Worm (Caenorhabditis elegans) whole organism, mixed stage, embryonic: ENCODE data around the gene C25G6.3.
A peak's percentile ranks its signal among the peaks of the same experiment; 100 is the strongest.

Experiments used
- M03D4.4 ChIP-seq: sonication (generic microtip); optimal IDR thresholded peaks from 2 replicates; lab custom pipeline; 2017; ENCODE audit warnings: mild to moderate bottlenecking, missing genetic modification characterization, missing compliant biosample characterization
- bed-3 ChIP-seq: fragments of 200-800 bp; sonication (Bioruptor generic); optimal IDR thresholded peaks from 3 replicates; lab custom pipeline; 2018; ENCODE audit warnings: mild to moderate bottlenecking, missing genetic modification characterization, moderate library complexity, missing compliant biosample characterization
- blmp-1 ChIP-seq: fragments of 150-350 bp; optimal IDR thresholded peaks from 2 replicates; lab custom pipeline; 2014; ENCODE audit warnings: missing biosample characterization, missing genetic modification characterization
- ceh-43 ChIP-seq: fragments of 200-800 bp; sonication (Bioruptor generic); optimal IDR thresholded peaks from 2 replicates; lab custom pipeline; 2018; ENCODE audit warnings: mild to moderate bottlenecking, missing genetic modification characterization, moderate library complexity, missing compliant biosample characterization
- cnd-1 ChIP-seq: fragments of 200-800 bp; sonication (Bioruptor generic); optimal IDR thresholded peaks from 2 replicates; lab custom pipeline; 2018; ENCODE audit warnings: mild to moderate bottlenecking, missing genetic modification characterization, missing compliant biosample characterization
- drap-1 ChIP-seq: fragments of 200-800 bp; sonication (Bioruptor generic); optimal IDR thresholded peaks from 3 replicates; lab custom pipeline; 2018; ENCODE audit warnings: mild to moderate bottlenecking, missing genetic modification characterization, missing compliant biosample characterization
- elt-1 ChIP-seq: sonication (generic microtip); optimal IDR thresholded peaks from 2 replicates; lab custom pipeline; 2017; ENCODE audit warnings: missing genetic modification characterization, mild to moderate bottlenecking, missing compliant biosample characterization, antibody characterized with exemption, moderate library complexity, borderline replicate concordance; ENCODE audit not compliant: insufficient read depth
- elt-3 ChIP-seq: fragments of 150-350 bp; optimal IDR thresholded peaks from 2 replicates; lab custom pipeline; 2014; ENCODE audit warnings: missing biosample characterization, missing genetic modification characterization
- flh-1 ChIP-seq: fragments of 200-800 bp; sonication (Bioruptor generic); optimal IDR thresholded peaks from 2 replicates; lab custom pipeline; 2018; ENCODE audit warnings: mild to moderate bottlenecking, missing genetic modification characterization, moderate library complexity, missing compliant biosample characterization
- ham-2 ChIP-seq: fragments of 200-800 bp; sonication (Bioruptor generic); optimal IDR thresholded peaks from 2 replicates; lab custom pipeline; 2018; ENCODE audit warnings: mild to moderate bottlenecking, missing genetic modification characterization, missing compliant biosample characterization
- hlh-1 ChIP-seq: fragments of 150-350 bp; optimal IDR thresholded peaks from 2 replicates; lab custom pipeline; 2014; ENCODE audit warnings: missing biosample characterization, missing genetic modification reagents, missing genetic modification characterization
- lin-13 ChIP-seq: fragments of 150-350 bp; optimal IDR thresholded peaks from 2 replicates; lab custom pipeline; 2014; ENCODE audit warnings: missing biosample characterization, missing genetic modification characterization
- lin-32 ChIP-seq: fragments of 200-800 bp; sonication (Bioruptor generic); optimal IDR thresholded peaks from 2 replicates; lab custom pipeline; 2018; ENCODE audit warnings: mild to moderate bottlenecking, missing genetic modification characterization, missing compliant biosample characterization
- lsy-2 ChIP-seq: fragments of 150-350 bp; optimal IDR thresholded peaks from 2 replicates; lab custom pipeline; 2014; ENCODE audit warnings: missing biosample characterization, missing genetic modification characterization
- mab-5 ChIP-seq: fragments of 150-350 bp; optimal IDR thresholded peaks from 2 replicates; lab custom pipeline; 2014; ENCODE audit warnings: missing biosample characterization, missing genetic modification characterization
- mep-1 ChIP-seq: fragments of 150-350 bp; optimal IDR thresholded peaks from 2 replicates; lab custom pipeline; 2017; ENCODE audit warnings: missing biosample characterization, missing genetic modification reagents, missing genetic modification characterization, inconsistent platforms
- mls-2 ChIP-seq: sonication (generic microtip); optimal IDR thresholded peaks from 2 replicates; lab custom pipeline; 2016; ENCODE audit warnings: mild to moderate bottlenecking, missing genetic modification characterization, moderate library complexity, missing compliant biosample characterization
- nhr-12 ChIP-seq: fragments of 150-350 bp; optimal IDR thresholded peaks from 2 replicates; lab custom pipeline; 2014; ENCODE audit warnings: missing biosample characterization, missing genetic modification characterization
- nhr-2 ChIP-seq: fragments of 150-350 bp; optimal IDR thresholded peaks from 2 replicates; lab custom pipeline; 2014; ENCODE audit warnings: missing biosample characterization, missing genetic modification characterization
- nhr-237 ChIP-seq: fragments of 150-350 bp; optimal IDR thresholded peaks from 2 replicates; lab custom pipeline; 2014; ENCODE audit warnings: missing biosample characterization, missing genetic modification characterization
- nhr-28 ChIP-seq: fragments of 150-350 bp; optimal IDR thresholded peaks from 2 replicates; lab custom pipeline; 2014; ENCODE audit warnings: missing biosample characterization, missing genetic modification characterization
- nhr-76 ChIP-seq: sonication (generic microtip); optimal IDR thresholded peaks from 2 replicates; lab custom pipeline; 2017; ENCODE audit warnings: missing biosample characterization, missing genetic modification characterization
- pha-4 ChIP-seq: fragments of 150-350 bp; optimal IDR thresholded peaks from 2 replicates; lab custom pipeline; 2018; ENCODE audit warnings: missing biosample characterization, missing genetic modification reagents, missing genetic modification characterization
- sem-2 ChIP-seq: fragments of 200-800 bp; sonication (Bioruptor generic); optimal IDR thresholded peaks from 2 replicates; lab custom pipeline; 2018; ENCODE audit warnings: mild to moderate bottlenecking, missing genetic modification characterization, missing compliant biosample characterization
- snpc-4 ChIP-seq: fragments of 150-350 bp; optimal IDR thresholded peaks from 2 replicates; lab custom pipeline; 2014; ENCODE audit warnings: missing biosample characterization, missing genetic modification characterization
- sptf-1 ChIP-seq: sonication (generic microtip); optimal IDR thresholded peaks from 2 replicates; lab custom pipeline; 2017; ENCODE audit warnings: mild to moderate bottlenecking, missing genetic modification characterization, moderate library complexity, missing compliant biosample characterization
- tbx-8 ChIP-seq: fragments of 200-800 bp; sonication (Bioruptor generic); optimal IDR thresholded peaks from 2 replicates; lab custom pipeline; 2018; ENCODE audit warnings: mild to moderate bottlenecking, missing genetic modification characterization, moderate library complexity, missing compliant biosample characterization
- unc-120 ChIP-seq: sonication (generic microtip); optimal IDR thresholded peaks from 2 replicates; lab custom pipeline; 2017; ENCODE audit warnings: missing genetic modification characterization, missing compliant biosample characterization; ENCODE audit not compliant: poor library complexity, severe bottlenecking
- unc-39 ChIP-seq: fragments of 150-350 bp; optimal IDR thresholded peaks from 2 replicates; lab custom pipeline; 2014; ENCODE audit warnings: missing biosample characterization, missing genetic modification characterization
- unc-62 ChIP-seq: fragments of 150-350 bp; optimal IDR thresholded peaks from 2 replicates; lab custom pipeline; 2014; ENCODE audit warnings: missing biosample characterization, missing genetic modification reagents, missing genetic modification characterization
- zip-8 ChIP-seq: fragments of 150-350 bp; optimal IDR thresholded peaks from 2 replicates; lab custom pipeline; 2014; ENCODE audit warnings: missing biosample characterization, missing genetic modification characterization
- ztf-11 ChIP-seq: fragments of 150-350 bp; optimal IDR thresholded peaks from 2 replicates; lab custom pipeline; 2014; ENCODE audit warnings: missing biosample characterization, missing genetic modification characterization

C25G6.3 gene

DNA sequence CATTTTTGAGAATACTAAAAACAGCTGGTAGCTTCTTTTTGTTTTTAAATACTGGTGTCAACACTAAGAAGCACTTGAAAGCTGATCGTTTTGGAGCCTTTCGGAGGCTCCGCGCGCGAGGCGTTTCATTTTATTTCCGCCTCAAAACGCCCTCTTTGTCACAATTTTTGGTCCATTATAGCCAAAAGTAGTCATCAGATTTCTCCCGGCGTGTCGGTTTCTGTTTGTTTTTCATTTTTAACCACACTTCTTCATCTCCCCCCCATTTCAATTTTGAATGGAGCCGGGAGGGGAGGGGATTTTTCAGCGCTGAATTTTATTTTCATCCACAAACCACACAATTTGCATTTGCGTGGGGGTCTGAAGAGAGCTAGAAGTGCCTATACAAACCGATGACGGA, 11.0 kb upstream of the C25G6.3 start, which contains the start of gene C25G6.4:
TSS of gene C25G6.4 (minus strand) at position 101 of the 400 bp plus-strand sequence.
- TF ChIP-seq nhr-12 (tag; lab: Kevin White, UChicago) (no peak), sptf-1 (tag; lab: Kevin White, UChicago) (no peak), pha-4 (no peak), ceh-43 (no peak), lin-32 (GFP tag; lab: Kevin White, UChicago) (no peak), M03D4.4 (tag; lab: Kevin White, UChicago) (no peak), bed-3 (GFP tag; lab: Kevin White, UChicago) (no peak), nhr-76 (tag; lab: Kevin White, UChicago) (no peak)

DNA sequence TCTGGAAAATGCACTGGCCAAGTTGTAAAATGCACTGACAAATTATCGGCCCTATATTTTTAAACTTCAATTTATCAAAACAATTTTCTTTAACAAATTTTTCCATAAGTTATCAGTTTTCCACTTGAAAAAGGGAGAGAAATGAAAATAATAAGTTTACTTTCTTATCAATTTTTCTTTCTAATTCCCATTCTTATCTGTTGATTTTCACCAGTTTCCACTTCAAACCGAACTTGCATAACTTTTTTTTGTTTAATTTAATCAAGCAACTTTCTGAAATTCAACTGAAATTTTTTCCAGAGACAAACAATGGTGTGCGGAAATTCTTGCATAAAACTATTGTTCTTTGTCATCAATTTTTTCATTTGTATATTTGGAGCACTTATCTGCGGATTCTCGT, 7.0 kb upstream of the C25G6.3 start, which contains the start of gene tsp-9:
TSS of gene tsp-9 (plus strand) at position 301 of the 400 bp plus-strand sequence.
- TF ChIP-seq nhr-76 (tag; lab: Kevin White, UChicago) (no peak), elt-1 (no peak), ceh-43 (no peak), ztf-11 (tag; lab: Kevin White, UChicago) (no peak), unc-120 (tag; lab: Kevin White, UChicago) (no peak), lin-13 (tag; lab: Kevin White, UChicago) (no peak), elt-3 (tag; lab: Kevin White, UChicago) (no peak), hlh-1 (tag; lab: Kevin White, UChicago) (no peak), nhr-2 (tag; lab: Kevin White, UChicago) (no peak), cnd-1 (tag; lab: Kevin White, UChicago) (no peak), nhr-237 (no peak), blmp-1 (tag; lab: Kevin White, UChicago) (no peak), zip-8 (tag; lab: Kevin White, UChicago) (no peak), sem-2 (GFP tag; lab: Kevin White, UChicago) (no peak), bed-3 (GFP tag; lab: Kevin White, UChicago) (no peak), pha-4 (no peak), nhr-12 (tag; lab: Kevin White, UChicago) (no peak), unc-62 (GFP tag; lab: Kevin White, UChicago) (no peak)

DNA sequence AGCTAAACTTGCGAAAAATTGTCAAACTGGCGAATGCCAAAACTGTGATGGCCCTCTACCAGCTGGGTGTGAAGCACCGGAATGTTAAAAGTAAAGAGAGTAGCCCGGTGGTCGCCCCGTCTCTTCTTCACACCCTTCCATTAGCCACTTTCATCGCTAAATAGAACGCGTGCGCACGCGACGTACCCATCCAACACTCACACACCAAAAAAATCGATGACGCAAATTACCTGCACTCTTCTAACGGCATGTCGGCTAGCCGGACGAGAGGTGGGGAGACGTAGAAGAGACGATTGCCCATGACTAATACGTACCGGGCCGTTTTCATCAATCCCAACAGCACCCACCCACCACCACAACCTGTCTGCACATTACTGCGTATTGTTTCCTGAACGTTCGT, 5.5 kb upstream of the C25G6.3 start:
- no peak for TF ChIP-seq lin-32 (GFP tag; lab: Kevin White, UChicago)
- no peak for TF ChIP-seq ceh-43
- TF ChIP-seq tbx-8 (GFP tag; lab: Kevin White, UChicago), result no peak
- no peak for TF ChIP-seq bed-3 (GFP tag; lab: Kevin White, UChicago)
- no peak for TF ChIP-seq hlh-1 (tag; lab: Kevin White, UChicago)
- no peak for TF ChIP-seq elt-3 (tag; lab: Kevin White, UChicago)
- TF ChIP-seq ztf-11 (tag; lab: Kevin White, UChicago), result no peak
- no peak for TF ChIP-seq nhr-2 (tag; lab: Kevin White, UChicago)
- TF ChIP-seq mep-1, result peak; percentile 10
- no peak for TF ChIP-seq cnd-1 (tag; lab: Kevin White, UChicago)
- no peak for TF ChIP-seq flh-1 (GFP tag; lab: Kevin White, UChicago)
- peak; percentile 23 for TF ChIP-seq M03D4.4 (tag; lab: Kevin White, UChicago)
- TF ChIP-seq nhr-28 (tag; lab: Kevin White, UChicago), result no peak
- no peak for TF ChIP-seq drap-1 (GFP tag; lab: Kevin White, UChicago)
- TF ChIP-seq unc-62 (GFP tag; lab: Kevin White, UChicago), result no peak
- no peak for TF ChIP-seq zip-8 (tag; lab: Kevin White, UChicago)
- TF ChIP-seq lsy-2 (tag; lab: Kevin White, UChicago), result no peak
- no peak for TF ChIP-seq snpc-4 (tag; lab: Kevin White, UChicago)
- TF ChIP-seq pha-4, result no peak
- TF ChIP-seq sptf-1 (tag; lab: Kevin White, UChicago), result no peak
- peak; percentile 84 for TF ChIP-seq ham-2 (GFP tag; lab: Kevin White, UChicago)
- TF ChIP-seq sem-2 (GFP tag; lab: Kevin White, UChicago), result no peak
- no peak for TF ChIP-seq unc-120 (tag; lab: Kevin White, UChicago)
- no peak for TF ChIP-seq unc-39
- peak; percentile 45 for TF ChIP-seq mls-2
- TF ChIP-seq, all 35 proteins: peak for 4

DNA sequence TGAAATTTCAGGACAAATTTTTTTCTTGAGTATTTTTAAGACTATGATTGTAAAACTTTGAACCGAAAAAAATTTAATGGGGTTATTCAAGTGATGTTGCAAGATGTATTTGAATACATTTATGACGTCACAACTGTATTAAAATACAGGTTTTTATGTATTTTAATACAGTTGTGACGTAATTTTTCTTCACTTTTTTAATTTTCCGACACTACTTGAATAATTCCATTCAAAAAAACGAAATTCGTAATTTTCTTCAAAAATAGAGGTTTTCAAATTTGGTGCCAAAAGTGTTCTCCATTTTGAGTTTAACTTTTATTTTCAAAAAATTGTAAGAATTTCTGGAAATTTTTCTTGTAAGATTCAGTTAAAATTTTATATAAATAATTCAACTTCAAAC, 4.1 kb upstream of the C25G6.3 start:
- no peak for TF ChIP-seq mab-5 (tag; lab: Kevin White, UChicago)
- TF ChIP-seq zip-8 (tag; lab: Kevin White, UChicago), result peak; percentile 94
